Worm (Caenorhabditis elegans) whole organism, late embryonic: ENCODE data around the gene R10D12.7.

Experiments used
- C08G9.2 ChIP-seq: sonication (generic microtip); optimal IDR thresholded peaks from 2 replicates; lab custom pipeline; 2016; ENCODE audit warnings: mild to moderate bottlenecking, missing genetic modification characterization, moderate library complexity, missing compliant biosample characterization
- C38D4.7 ChIP-seq: fragments of 200-800 bp; sonication (Bioruptor generic); optimal IDR thresholded peaks from 2 replicates; lab custom pipeline; 2018; ENCODE audit warnings: mild to moderate bottlenecking, missing genetic modification characterization, moderate library complexity, missing compliant biosample characterization
- K09A11.1 ChIP-seq: sonication (generic microtip); optimal IDR thresholded peaks from 2 replicates; lab custom pipeline; 2017; ENCODE audit warnings: antibody characterized with exemption, mild to moderate bottlenecking, missing genetic modification characterization, missing compliant biosample characterization; ENCODE audit not compliant: insufficient read depth
- T23F11.4 ChIP-seq: fragments of 200-800 bp; sonication (Bioruptor generic); optimal IDR thresholded peaks from 2 replicates; lab custom pipeline; 2018; ENCODE audit warnings: mild to moderate bottlenecking, missing genetic modification characterization, missing compliant biosample characterization
- Y22D7AL.16 ChIP-seq: sonication (generic microtip); optimal IDR thresholded peaks from 2 replicates; lab custom pipeline; 2016; ENCODE audit warnings: missing genetic modification characterization, missing compliant biosample characterization
- ama-1 ChIP-seq: fragments of 150-350 bp; optimal IDR thresholded peaks from 2 replicates; lab custom pipeline; 2014
- ceh-14 ChIP-seq: sonication (generic microtip); optimal IDR thresholded peaks from 2 replicates; lab custom pipeline; 2016; ENCODE audit warnings: missing genotype, missing genetic modification characterization, missing compliant biosample characterization
- ceh-18 ChIP-seq: sonication (generic microtip); optimal IDR thresholded peaks from 2 replicates; lab custom pipeline; 2016; ENCODE audit warnings: missing genetic modification characterization, missing compliant biosample characterization
- ceh-2 ChIP-seq: sonication (generic microtip); optimal IDR thresholded peaks from 2 replicates; lab custom pipeline; 2016; ENCODE audit warnings: missing genotype, missing genetic modification characterization, missing compliant biosample characterization
- ceh-24 ChIP-seq: sonication (generic microtip); optimal IDR thresholded peaks from 2 replicates; lab custom pipeline; 2016; ENCODE audit warnings: mild to moderate bottlenecking, missing genetic modification characterization, missing compliant biosample characterization
- ceh-48 ChIP-seq: sonication (generic microtip); optimal IDR thresholded peaks from 2 replicates; lab custom pipeline; 2016; ENCODE audit warnings: missing genetic modification characterization, inconsistent platforms, missing compliant biosample characterization
- ceh-9 ChIP-seq: sonication (generic microtip); optimal IDR thresholded peaks from 2 replicates; lab custom pipeline; 2016; ENCODE audit warnings: mild to moderate bottlenecking, missing genetic modification characterization, inconsistent platforms, missing compliant biosample characterization
- dmd-4 ChIP-seq: sonication (generic microtip); optimal IDR thresholded peaks from 2 replicates; lab custom pipeline; 2016; ENCODE audit warnings: borderline replicate concordance, missing genetic modification characterization, missing compliant biosample characterization
- dve-1 ChIP-seq: sonication (generic microtip); optimal IDR thresholded peaks from 2 replicates; lab custom pipeline; 2017; ENCODE audit warnings: antibody characterized with exemption, mild to moderate bottlenecking, missing genetic modification characterization, missing compliant biosample characterization
- elt-2 ChIP-seq: sonication (generic microtip); optimal IDR thresholded peaks from 2 replicates; lab custom pipeline; 2016; ENCODE audit warnings: missing genetic modification reagents, missing genetic modification characterization, missing compliant biosample characterization
- elt-4 ChIP-seq: sonication (generic microtip); optimal IDR thresholded peaks from 2 replicates; lab custom pipeline; 2016; ENCODE audit warnings: missing genetic modification characterization, missing compliant biosample characterization
- ets-4 ChIP-seq: sonication (generic microtip); optimal IDR thresholded peaks from 2 replicates; lab custom pipeline; 2016; ENCODE audit warnings: missing genetic modification characterization, missing compliant biosample characterization
- fax-1 ChIP-seq: sonication (generic microtip); optimal IDR thresholded peaks from 2 replicates; lab custom pipeline; 2016; ENCODE audit warnings: missing genotype, missing genetic modification characterization, missing compliant biosample characterization
- fkh-10 ChIP-seq: fragments of 150-350 bp; optimal IDR thresholded peaks from 2 replicates; lab custom pipeline; 2014; ENCODE audit warnings: missing biosample characterization, missing genetic modification reagents, missing genetic modification characterization
- gmeb-2 ChIP-seq: sonication (generic microtip); optimal IDR thresholded peaks from 2 replicates; lab custom pipeline; 2016; ENCODE audit warnings: missing genetic modification characterization, inconsistent platforms, missing compliant biosample characterization
- hlh-15 ChIP-seq: sonication (generic microtip); optimal IDR thresholded peaks from 2 replicates; lab custom pipeline; 2016; ENCODE audit warnings: missing genetic modification characterization, missing compliant biosample characterization
- hlh-6 ChIP-seq: sonication (generic microtip); optimal IDR thresholded peaks from 2 replicates; lab custom pipeline; 2016; ENCODE audit warnings: missing genotype, missing genetic modification characterization, missing compliant biosample characterization
- hlh-8 ChIP-seq: sonication (generic microtip); optimal IDR thresholded peaks from 2 replicates; lab custom pipeline; 2016; ENCODE audit warnings: missing genotype, missing genetic modification characterization, missing compliant biosample characterization
- nfya-1 ChIP-seq: sonication (generic microtip); optimal IDR thresholded peaks from 2 replicates; lab custom pipeline; 2017; ENCODE audit warnings: missing genetic modification characterization, mild to moderate bottlenecking, missing compliant biosample characterization, antibody characterized with exemption, moderate library complexity
- nhr-11 ChIP-seq: fragments of 150-350 bp; optimal IDR thresholded peaks from 2 replicates; lab custom pipeline; 2014; ENCODE audit warnings: missing biosample characterization, missing genetic modification characterization
- npax-4 ChIP-seq: sonication (generic microtip); optimal IDR thresholded peaks from 2 replicates; lab custom pipeline; 2016; ENCODE audit warnings: missing genetic modification characterization, missing compliant biosample characterization
- odd-2 ChIP-seq: sonication (generic microtip); optimal IDR thresholded peaks from 2 replicates; lab custom pipeline; 2017; ENCODE audit warnings: antibody characterized with exemption, mild to moderate bottlenecking, missing genetic modification characterization, missing compliant biosample characterization
- pag-3 ChIP-seq: sonication (generic microtip); optimal IDR thresholded peaks from 2 replicates; lab custom pipeline; 2016; ENCODE audit warnings: missing compliant biosample characterization, missing genetic modification characterization, borderline replicate concordance
- pat-9 ChIP-seq: fragments of 200-800 bp; sonication (Bioruptor generic); optimal IDR thresholded peaks from 2 replicates; lab custom pipeline; 2018; ENCODE audit warnings: mild to moderate bottlenecking, missing genetic modification characterization, moderate library complexity, missing compliant biosample characterization
- pha-4 ChIP-seq: fragments of 150-350 bp; optimal IDR thresholded peaks from 2 replicates; lab custom pipeline; 2018; ENCODE audit warnings: missing biosample characterization, missing genetic modification reagents, missing genetic modification characterization
- ref-2 ChIP-seq: sonication (generic microtip); optimal IDR thresholded peaks from 2 replicates; lab custom pipeline; 2016; ENCODE audit warnings: missing genetic modification characterization, missing compliant biosample characterization
- syd-9 ChIP-seq: sonication (generic microtip); optimal IDR thresholded peaks from 2 replicates; lab custom pipeline; 2016; ENCODE audit warnings: mild to moderate bottlenecking, missing genetic modification characterization, moderate library complexity, missing compliant biosample characterization
- tbx-7 ChIP-seq: sonication (generic microtip); optimal IDR thresholded peaks from 2 replicates; lab custom pipeline; 2016; ENCODE audit warnings: missing genotype, missing genetic modification characterization, missing compliant biosample characterization
- ttx-3 ChIP-seq: sonication (generic microtip); optimal IDR thresholded peaks from 2 replicates; lab custom pipeline; 2016; ENCODE audit warnings: missing genetic modification reagents, missing genetic modification characterization, missing compliant biosample characterization
- unc-3 ChIP-seq, 2 experiments: fragments of 200-800 bp in 1 of 2; sonication (Bioruptor generic) in 1 of 2; sonication (generic microtip) in 1 of 2; conservative IDR thresholded peaks in 1 of 2; optimal IDR thresholded peaks in 1 of 2; 2 replicates each; pipeline versions ENCODE4 v1.3.6 to Lab custom; 2016 to 2022; ENCODE audit warnings: missing compliant biosample characterization in 2 of 2, missing genetic modification characterization in 2 of 2, missing genetic modification reagents in 1 of 2

The R10D12.7 gene

DNA sequence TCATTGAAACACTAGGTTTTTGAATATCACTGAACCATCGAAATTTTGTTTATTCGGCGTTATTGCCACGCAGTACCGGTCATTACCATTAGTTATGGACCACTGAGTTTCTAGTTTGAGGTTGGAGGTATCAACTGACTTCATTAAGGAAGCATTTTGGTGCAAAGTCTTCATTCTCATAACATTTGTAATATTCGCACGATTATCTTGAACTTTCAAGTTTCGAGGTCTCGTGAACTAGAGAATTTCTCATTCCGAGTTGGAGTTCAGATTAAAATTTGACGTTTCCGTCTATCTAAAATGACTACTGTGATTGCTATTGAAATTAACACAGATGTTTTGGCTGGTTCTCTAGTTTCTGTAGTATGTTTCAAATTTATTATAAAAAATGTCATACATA lies 29.1 kb upstream of the R10D12.7 start, which contains the start of gene srx-42:
TSS of gene srx-42 (plus strand) at position 301 of the 400 bp plus-strand sequence.
- TF ChIP-seq ceh-2 (tag; lab: Kevin White, UChicago) (no peak), ama-1 (lab: Kevin White, UChicago) (no peak), elt-4 (tag; lab: Kevin White, UChicago) (no peak), npax-4 (no peak), ceh-24 (tag; lab: Kevin White, UChicago) (no peak), Y22D7AL.16 (tag; lab: Kevin White, UChicago) (no peak), T23F11.4 (GFP tag; lab: Kevin White, UChicago) (no peak), unc-3 (GFP tag; conservative IDR thresholded peaks at IDR 0.05; lab: Robert Waterston, UW) (no peak), unc-3 (tag; optimal IDR thresholded peaks at IDR 0.05; lab: Kevin White, UChicago) (no peak), ceh-18 (tag; lab: Kevin White, UChicago) (no peak)

DNA sequence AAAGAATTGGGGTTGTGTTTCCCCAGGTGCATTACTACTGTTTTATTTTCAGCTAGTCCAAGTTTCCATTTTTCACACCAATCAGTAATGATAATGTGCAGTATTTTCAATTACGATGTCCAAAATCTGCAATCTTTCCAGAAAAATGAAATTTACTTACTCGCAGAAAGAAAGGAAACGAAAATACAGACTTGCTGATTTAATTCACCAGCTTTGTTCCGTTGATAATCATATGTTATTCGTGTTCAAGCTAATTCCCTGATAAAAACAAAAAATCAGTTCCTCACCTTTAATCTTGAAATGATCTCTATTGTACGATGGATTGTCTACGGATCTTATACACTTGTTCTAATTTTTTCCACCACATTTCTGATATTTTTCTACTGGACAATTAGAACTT lies 26.0 kb upstream of the R10D12.7 start, which contains the start of gene srxa-11:
TSS of gene srxa-11 (plus strand) at position 301 of the 400 bp plus-strand sequence.
- TF ChIP-seq hlh-6 (no peak), hlh-15 (tag; lab: Kevin White, UChicago) (no peak), fkh-10 (no peak), ceh-9 (tag; lab: Kevin White, UChicago) (no peak), C08G9.2 (no peak), nfya-1 (no peak), pha-4 (tag; lab: Kevin White, UChicago) (no peak), Y22D7AL.16 (tag; lab: Kevin White, UChicago) (no peak), tbx-7 (tag; lab: Kevin White, UChicago) (no peak), gmeb-2 (no peak), odd-2 (no peak), hlh-8 (tag; lab: Kevin White, UChicago) (no peak), syd-9 (tag; lab: Kevin White, UChicago) (no peak), fax-1 (tag; lab: Kevin White, UChicago) (no peak), dmd-4 (tag; lab: Kevin White, UChicago) (no peak)

DNA sequence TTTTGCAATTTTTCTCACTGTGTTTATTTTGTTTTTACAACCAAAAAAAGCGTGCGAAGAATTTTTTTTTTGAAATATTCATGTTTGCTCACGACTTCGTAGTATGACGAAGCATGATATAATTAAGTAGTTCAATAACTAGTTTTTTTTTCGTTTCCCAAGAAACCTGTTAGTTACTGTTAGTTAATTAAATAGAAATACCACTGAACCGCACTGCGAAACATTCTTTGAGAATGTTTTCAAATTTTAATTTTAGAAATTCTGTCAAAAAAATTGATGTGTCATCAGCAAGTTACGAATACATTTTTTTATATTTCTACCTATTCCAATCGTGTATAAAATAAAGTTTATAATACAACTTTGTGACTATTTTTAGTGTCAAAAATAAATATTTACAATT lies 23.5 kb upstream of the R10D12.7 start, which contains the start of gene srxa-12:
TSS of gene srxa-12 (plus strand) at position 301 of the 400 bp plus-strand sequence.
- TF ChIP-seq fax-1 (tag; lab: Kevin White, UChicago) (no peak), ceh-14 (tag; lab: Kevin White, UChicago) (no peak), ttx-3 (no peak), pat-9 (tag; lab: Kevin White, UChicago) (no peak)
- TF ChIP-seq, all 69 proteins: peak for 0

DNA sequence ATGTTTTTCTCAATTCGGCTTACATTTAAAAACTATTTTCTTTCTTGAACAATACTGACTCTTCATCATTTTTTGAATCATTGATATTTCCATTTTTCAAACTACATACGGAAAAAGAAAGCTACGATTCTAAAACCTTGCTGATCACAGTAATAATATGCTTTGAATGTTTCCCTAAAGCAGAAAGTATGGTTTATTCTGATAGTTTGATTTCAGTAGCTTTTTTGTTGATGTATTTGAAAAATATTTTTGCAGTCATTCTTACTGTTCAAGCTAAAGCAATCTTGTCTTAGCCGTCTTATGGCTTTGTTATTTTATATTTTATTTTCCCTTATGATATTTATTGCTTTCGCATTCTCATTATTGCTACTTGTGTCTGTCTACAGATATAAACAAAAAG lies 20.3 kb upstream of the R10D12.7 start, which contains the start of gene srxa-13:
TSS of gene srxa-13 (plus strand) at position 301 of the 400 bp plus-strand sequence.
- TF ChIP-seq ceh-48 (no peak), hlh-15 (tag; lab: Kevin White, UChicago) (no peak), ref-2 (tag; lab: Kevin White, UChicago) (no peak), K09A11.1 (tag; lab: Kevin White, UChicago) (no peak), nhr-11 (tag; lab: Kevin White, UChicago) (no peak), ets-4 (no peak), elt-2 (tag; lab: Kevin White, UChicago) (no peak), pag-3 (tag; lab: Kevin White, UChicago) (no peak), dve-1 (tag; lab: Kevin White, UChicago) (no peak), C38D4.7 (GFP tag; lab: Kevin White, UChicago) (no peak)
